Fruit fly (Drosophila melanogaster): ENCODE measurements around the gene CG32639.
A peak's percentile ranks its signal among the peaks of the same experiment; 100 is the strongest.

DNA sequence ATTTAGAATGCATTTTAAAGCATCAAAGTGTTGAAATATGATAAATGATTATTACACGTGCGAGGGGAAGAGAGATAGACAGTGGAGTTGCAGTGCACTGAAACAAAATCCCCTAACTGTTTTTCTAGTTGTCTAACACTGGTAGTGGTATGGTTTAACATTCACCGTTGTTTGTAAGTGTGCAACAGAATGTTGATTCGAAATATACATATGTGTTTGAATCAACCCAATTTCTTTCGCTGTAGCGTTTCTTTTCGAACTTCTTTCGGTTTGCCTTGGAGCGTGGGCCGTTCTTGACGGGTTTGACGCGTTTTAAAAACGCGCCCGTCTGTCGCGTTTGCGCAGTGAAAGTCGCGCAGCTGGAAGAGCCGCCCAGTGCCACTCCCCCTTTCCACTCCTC is 15.1 kb downstream of the CG32639 start:
- TF ChIP-seq rn (GFP tag; IDR thresholded peaks at IDR 0.05), result no peak
- peak; percentile 35 for TF ChIP-seq Pif1A (GFP tag; optimal IDR thresholded peaks at IDR 0.05)
- peak; percentile 56; the same call in 1 of the 3 replicates for TF ChIP-seq CG4496 (GFP tag; IDR thresholded peaks at IDR 0.05)
- TF ChIP-seq fd96Ca (GFP tag; IDR thresholded peaks at IDR 0.05), result 0 out of 3 replicates have a peak, but pooled peaks have one; percentile 15
- TF ChIP-seq CG9948 (tag; optimal IDR thresholded peaks at IDR 0.05), result no peak
- peak; percentile 19 for TF ChIP-seq Pif1B (GFP tag; optimal IDR thresholded peaks at IDR 0.05)
- TF ChIP-seq CG32121 (GFP tag; IDR thresholded peaks at IDR 0.05), result peak; percentile 19; the same call in 1 of the 2 replicates
- TF ChIP-seq Ets98B (GFP tag; IDR thresholded peaks at IDR 0.05), result no peak
- no peak for TF ChIP-seq D1 (tag; optimal IDR thresholded peaks at IDR 0.05)
- TF ChIP-seq CG14655 (GFP tag; optimal IDR thresholded peaks at IDR 0.05), result peak; percentile 11
- TF ChIP-seq CG17806 (tag; optimal IDR thresholded peaks at IDR 0.05), result no peak
